Worm (Caenorhabditis elegans) whole organism, early embryonic: ENCODE results near the gene spp-14.

ENCODE experiments used
- B0310.2 ChIP-seq: sonication (generic microtip); optimal IDR thresholded peaks from 2 replicates; lab custom pipeline; 2016; ENCODE audit warnings: mild to moderate bottlenecking, missing genetic modification characterization, missing compliant biosample characterization
- aly-1 ChIP-seq: sonication (generic microtip); optimal IDR thresholded peaks from 2 replicates; lab custom pipeline; 2016; ENCODE audit warnings: missing genetic modification characterization, missing compliant biosample characterization
- ama-1 ChIP-seq: fragments of 150-350 bp; optimal IDR thresholded peaks from 2 replicates; lab custom pipeline; 2014
- ceh-36 ChIP-seq: sonication (generic microtip); optimal IDR thresholded peaks from 2 replicates; lab custom pipeline; 2016; ENCODE audit warnings: missing genetic modification characterization, inconsistent platforms, missing compliant biosample characterization
- scrt-1 ChIP-seq: fragments of 200-800 bp; sonication (Bioruptor generic); IDR thresholded peaks from 2 replicates; pipeline ENCODE4 v1.3.6; 2022; ENCODE audit warnings: missing genetic modification characterization, missing compliant biosample characterization
- sea-1 ChIP-seq: fragments of 200-800 bp; sonication (Bioruptor generic); conservative IDR thresholded peaks from 2 replicates; pipeline ENCODE4 v1.3.6; 2022; ENCODE audit warnings: missing genetic modification characterization, missing compliant biosample characterization
- tbx-11 ChIP-seq: fragments of 200-800 bp; sonication (Bioruptor generic); IDR thresholded peaks from 2 replicates; pipeline ENCODE4 v1.3.6; 2022; ENCODE audit warnings: missing genetic modification characterization, missing compliant biosample characterization

ce11 chrX:7703863-7704262 lies 21.9 kb upstream of the spp-14 start:
- TF ChIP-seq sea-1 (GFP tag; lab: Robert Waterston, UW) = no peak
- no peak for TF ChIP-seq B0310.2 (tag; lab: Kevin White, UChicago)
- TF ChIP-seq scrt-1 (GFP tag; lab: Robert Waterston, UW) = no peak
- no peak for TF ChIP-seq tbx-11
- TF ChIP-seq ama-1 (lab: Kevin White, UChicago) = no peak
- no peak for TF ChIP-seq aly-1
- no peak for TF ChIP-seq ceh-36 (tag; lab: Kevin White, UChicago)
